Fruit fly (Drosophila melanogaster) whole organism, embryonic: ENCODE results near the gene fru.

Source experiments
- ATbp ChIP-seq: fragments of 200-800 bp; sonication (Bioruptor generic); optimal IDR thresholded peaks from 2 replicates; lab custom pipeline; 2017; ENCODE audit warnings: missing biosample characterization, mild to moderate bottlenecking, missing genetic modification characterization, missing genetic modification reagents
- Bgb ChIP-seq: fragments of 200-800 bp; sonication (Bioruptor generic); IDR thresholded peaks from 2 replicates; pipeline ENCODE4 v1.3.6; 2022; ENCODE audit warnings: missing biosample characterization, missing genetic modification characterization; ENCODE audit not compliant: partially characterized antibody
- CG10462 ChIP-seq: fragments of 200-800 bp; sonication (Bioruptor generic); optimal IDR thresholded peaks from 2 replicates; lab custom pipeline; 2016; ENCODE audit warnings: missing biosample characterization, missing genetic modification characterization
- CG10654 ChIP-seq: fragments of 200-800 bp; sonication (Bioruptor generic); optimal IDR thresholded peaks from 2 replicates; lab custom pipeline; 2016; ENCODE audit warnings: missing biosample characterization, missing genetic modification characterization
- CG11560 ChIP-seq: fragments of 200-800 bp; sonication (Bioruptor generic); IDR thresholded peaks from 3 replicates; pipeline ENCODE4 v1.3.6; 2022; ENCODE audit warnings: missing biosample characterization, missing genetic modification characterization
- CG14441 ChIP-seq: fragments of 200-800 bp; sonication (Bioruptor generic); IDR thresholded peaks from 2 replicates; pipeline ENCODE4 v1.3.6; 2022; ENCODE audit warnings: missing biosample characterization, missing genetic modification characterization
- CG15073 ChIP-seq: fragments of 200-800 bp; sonication (Bioruptor generic); optimal IDR thresholded peaks from 2 replicates; lab custom pipeline; 2016; ENCODE audit warnings: missing biosample characterization, missing genetic modification characterization
- CG1529 ChIP-seq: fragments of 200-800 bp; sonication (Bioruptor generic); optimal IDR thresholded peaks from 3 replicates; lab custom pipeline; 2018; ENCODE audit warnings: missing biosample characterization, missing genetic modification characterization
- CG1602 ChIP-seq: fragments of 200-800 bp; sonication (Bioruptor generic); optimal IDR thresholded peaks from 3 replicates; lab custom pipeline; 2016; ENCODE audit warnings: missing biosample characterization, missing genetic modification characterization
- CG16863 ChIP-seq: fragments of 200-800 bp; sonication (Bioruptor generic); optimal IDR thresholded peaks from 3 replicates; lab custom pipeline; 2016; ENCODE audit warnings: missing biosample characterization, missing genetic modification characterization
- CG17385 ChIP-seq: fragments of 200-800 bp; sonication (Bioruptor generic); optimal IDR thresholded peaks from 3 replicates; lab custom pipeline; 2018; ENCODE audit warnings: missing biosample characterization, mild to moderate bottlenecking, missing genetic modification characterization
- CG1792 ChIP-seq: fragments of 200-800 bp; sonication (Bioruptor generic); optimal IDR thresholded peaks from 2 replicates; lab custom pipeline; 2016; ENCODE audit warnings: missing biosample characterization, missing genetic modification characterization
- CG2129 ChIP-seq: fragments of 200-800 bp; sonication (Bioruptor generic); IDR thresholded peaks from 2 replicates; pipeline ENCODE4 v1.3.6; 2022; ENCODE audit warnings: missing biosample characterization, missing genetic modification characterization; ENCODE audit not compliant: partially characterized antibody
- CG2712 ChIP-seq: fragments of 200-800 bp; optimal IDR thresholded peaks from 3 replicates; lab custom pipeline; 2019; ENCODE audit warnings: missing biosample characterization, mild to moderate bottlenecking, missing genetic modification characterization, moderate library complexity
- CG31224 ChIP-seq: fragments of 200-800 bp; sonication (Bioruptor generic); IDR thresholded peaks from 2 replicates; pipeline ENCODE4 v1.3.6; 2022; ENCODE audit warnings: missing biosample characterization, missing genetic modification characterization
- CG6813 ChIP-seq: fragments of 200-800 bp; sonication (Bioruptor generic); optimal IDR thresholded peaks from 2 replicates; lab custom pipeline; 2017; ENCODE audit warnings: missing biosample characterization, missing genetic modification characterization, mild to moderate bottlenecking, moderate library complexity, missing genetic modification reagents
- CG8089 ChIP-seq: fragments of 200-800 bp; sonication (Bioruptor generic); optimal IDR thresholded peaks from 3 replicates; lab custom pipeline; 2016; ENCODE audit warnings: missing biosample characterization, missing genetic modification characterization
- CG8944 ChIP-seq: fragments of 200-800 bp; sonication (Bioruptor generic); optimal IDR thresholded peaks from 3 replicates; lab custom pipeline; 2016; ENCODE audit warnings: missing biosample characterization, missing genetic modification characterization
- CG9797 ChIP-seq: fragments of 200-800 bp; sonication (Bioruptor generic); optimal IDR thresholded peaks from 3 replicates; lab custom pipeline; 2018; ENCODE audit warnings: missing biosample characterization, mild to moderate bottlenecking, missing genetic modification characterization
- CG9817 ChIP-seq: fragments of 200-800 bp; sonication (Bioruptor generic); optimal IDR thresholded peaks from 2 replicates; lab custom pipeline; 2018; ENCODE audit warnings: missing biosample characterization, mild to moderate bottlenecking, missing genetic modification characterization, moderate library complexity
- CG9932 ChIP-seq: fragments of 200-800 bp; sonication (Bioruptor generic); IDR thresholded peaks from 2 replicates; pipeline ENCODE4 v1.3.6; 2022; ENCODE audit warnings: missing biosample characterization, missing genetic modification characterization
- Dbx ChIP-seq: fragments of 200-800 bp; sonication (Bioruptor generic); IDR thresholded peaks from 3 replicates; pipeline ENCODE4 v1.3.6; 2022; ENCODE audit warnings: missing biosample characterization, missing genetic modification characterization
- E2f2 ChIP-seq: fragments of 200-800 bp; sonication (Bioruptor generic); IDR thresholded peaks from 2 replicates; pipeline ENCODE4 v1.3.6; 2022; ENCODE audit warnings: missing biosample characterization, missing genetic modification characterization
- Hand ChIP-seq: fragments of 200-800 bp; sonication (Bioruptor generic); optimal IDR thresholded peaks from 2 replicates; lab custom pipeline; 2017; ENCODE audit warnings: mild to moderate bottlenecking, missing biosample characterization, missing genetic modification reagents, missing genetic modification characterization
- NC2β ChIP-seq: fragments of 200-800 bp; sonication (Bioruptor generic); optimal IDR thresholded peaks from 2 replicates; lab custom pipeline; 2016; ENCODE audit warnings: missing biosample characterization, missing genetic modification characterization
- NFAT ChIP-seq: fragments of 200-800 bp; sonication (Bioruptor generic); IDR thresholded peaks from 2 replicates; pipeline ENCODE4 v1.3.6; 2022; ENCODE audit warnings: missing biosample characterization, missing genetic modification characterization
- Nf-YC ChIP-seq: fragments of 200-800 bp; optimal IDR thresholded peaks from 3 replicates; lab custom pipeline; 2019; ENCODE audit warnings: missing biosample characterization, mild to moderate bottlenecking, missing genetic modification characterization, moderate library complexity
- Opbp ChIP-seq: fragments of 200-800 bp; sonication (Bioruptor generic); IDR thresholded peaks from 3 replicates; pipeline ENCODE4 v1.3.6; 2022; ENCODE audit warnings: missing biosample characterization, missing genetic modification characterization; ENCODE audit not compliant: partially characterized antibody
- ab ChIP-seq: fragments of 200-800 bp; sonication (Bioruptor generic); optimal IDR thresholded peaks from 2 replicates; lab custom pipeline; 2016; ENCODE audit warnings: missing biosample characterization, missing genetic modification characterization
- ato ChIP-seq: fragments of 200-800 bp; sonication (Bioruptor generic); IDR thresholded peaks from 2 replicates; pipeline ENCODE4 v1.3.6; 2022; ENCODE audit warnings: missing biosample characterization, missing genetic modification characterization; ENCODE audit not compliant: partially characterized antibody
- cad ChIP-seq: fragments of >200 bp; optimal IDR thresholded peaks from 2 replicates; lab custom pipeline; 2017; ENCODE audit warnings: missing biosample characterization, missing genetic modification characterization
- da ChIP-seq: fragments of 200-800 bp; sonication (Bioruptor generic); optimal IDR thresholded peaks from 2 replicates; lab custom pipeline; 2016; ENCODE audit warnings: missing biosample characterization, missing genetic modification characterization
- dati ChIP-seq: fragments of 200-800 bp; sonication (Bioruptor generic); IDR thresholded peaks from 2 replicates; pipeline ENCODE4 v1.3.6; 2022; ENCODE audit warnings: missing biosample characterization, missing genetic modification characterization
- dmrt11E ChIP-seq: fragments of 200-800 bp; sonication (Bioruptor generic); optimal IDR thresholded peaks from 3 replicates; lab custom pipeline; 2018; ENCODE audit warnings: missing biosample characterization, mild to moderate bottlenecking, missing genetic modification characterization, moderate library complexity
- dysf ChIP-seq: fragments of 200-800 bp; sonication (Bioruptor generic); IDR thresholded peaks from 3 replicates; pipeline ENCODE4 v1.3.6; 2022; ENCODE audit warnings: missing biosample characterization, missing genetic modification characterization
- eve ChIP-seq, 2 experiments: fragments of >200 bp; optimal IDR thresholded peaks; 2 replicates each; lab custom pipeline; 2017; ENCODE audit warnings: missing biosample characterization in 2 of 2, missing genetic modification characterization in 2 of 2
- fd102C ChIP-seq: fragments of 200-800 bp; sonication (Bioruptor generic); optimal IDR thresholded peaks from 2 replicates; lab custom pipeline; 2018; ENCODE audit warnings: missing biosample characterization, mild to moderate bottlenecking, missing genetic modification characterization, moderate library complexity
- fd3F ChIP-seq: fragments of 200-800 bp; sonication (Bioruptor generic); optimal IDR thresholded peaks from 2 replicates; lab custom pipeline; 2018; ENCODE audit warnings: missing biosample characterization, mild to moderate bottlenecking, missing genetic modification characterization, moderate library complexity
- gem ChIP-seq: fragments of 200-800 bp; sonication (Bioruptor generic); optimal IDR thresholded peaks from 2 replicates; lab custom pipeline; 2019; ENCODE audit warnings: missing biosample characterization, mild to moderate bottlenecking, missing genetic modification characterization, moderate library complexity
- gsb-n ChIP-seq: fragments of 200-800 bp; sonication (Bioruptor generic); optimal IDR thresholded peaks from 3 replicates; lab custom pipeline; 2018; ENCODE audit warnings: missing biosample characterization, mild to moderate bottlenecking, missing genetic modification characterization
- ham ChIP-seq: fragments of 200-800 bp; sonication (Bioruptor generic); IDR thresholded peaks from 2 replicates; pipeline ENCODE4 v1.3.6; 2022; ENCODE audit warnings: missing biosample characterization, missing genetic modification characterization
- kay ChIP-seq: fragments of 200-800 bp; sonication (Bioruptor generic); optimal IDR thresholded peaks from 2 replicates; lab custom pipeline; 2016; ENCODE audit warnings: missing biosample characterization, missing genetic modification characterization
- lilli ChIP-seq: fragments of 200-800 bp; sonication (Bioruptor generic); optimal IDR thresholded peaks from 3 replicates; lab custom pipeline; 2016; ENCODE audit warnings: missing biosample characterization, missing genetic modification characterization
- nom ChIP-seq: fragments of 200-800 bp; sonication (Bioruptor generic); optimal IDR thresholded peaks from 2 replicates; lab custom pipeline; 2017; ENCODE audit warnings: missing biosample characterization, missing genetic modification characterization, mild to moderate bottlenecking, moderate library complexity, missing genetic modification reagents
- oc ChIP-seq: fragments of 200-800 bp; sonication (Bioruptor generic); optimal IDR thresholded peaks from 2 replicates; lab custom pipeline; 2018; ENCODE audit warnings: missing biosample characterization, mild to moderate bottlenecking, missing genetic modification characterization, moderate library complexity
- sens ChIP-seq: fragments of 200-800 bp; sonication (Bioruptor generic); peaks from one replicate; lab custom pipeline; 2016; ENCODE audit warnings: missing biosample characterization, missing genetic modification characterization
- sim ChIP-seq: fragments of 200-800 bp; sonication (Bioruptor generic); IDR thresholded peaks from 2 replicates; pipeline ENCODE4 v1.3.6; 2022; ENCODE audit warnings: missing biosample characterization, missing genetic modification characterization
- slbo ChIP-seq: fragments of 200-800 bp; sonication (Bioruptor generic); IDR thresholded peaks from 2 replicates; pipeline ENCODE4 v1.3.6; 2022; ENCODE audit warnings: missing biosample characterization, missing genetic modification characterization
- stwl ChIP-seq: fragments of 200-800 bp; sonication (Bioruptor generic); optimal IDR thresholded peaks from 3 replicates; lab custom pipeline; 2018; ENCODE audit warnings: missing biosample characterization, mild to moderate bottlenecking, missing genetic modification characterization, moderate library complexity
- trh ChIP-seq: fragments of 200-800 bp; sonication (Bioruptor generic); optimal IDR thresholded peaks from 2 replicates; lab custom pipeline; 2016; ENCODE audit warnings: missing biosample characterization, missing genetic modification characterization

The fru gene

DNA sequence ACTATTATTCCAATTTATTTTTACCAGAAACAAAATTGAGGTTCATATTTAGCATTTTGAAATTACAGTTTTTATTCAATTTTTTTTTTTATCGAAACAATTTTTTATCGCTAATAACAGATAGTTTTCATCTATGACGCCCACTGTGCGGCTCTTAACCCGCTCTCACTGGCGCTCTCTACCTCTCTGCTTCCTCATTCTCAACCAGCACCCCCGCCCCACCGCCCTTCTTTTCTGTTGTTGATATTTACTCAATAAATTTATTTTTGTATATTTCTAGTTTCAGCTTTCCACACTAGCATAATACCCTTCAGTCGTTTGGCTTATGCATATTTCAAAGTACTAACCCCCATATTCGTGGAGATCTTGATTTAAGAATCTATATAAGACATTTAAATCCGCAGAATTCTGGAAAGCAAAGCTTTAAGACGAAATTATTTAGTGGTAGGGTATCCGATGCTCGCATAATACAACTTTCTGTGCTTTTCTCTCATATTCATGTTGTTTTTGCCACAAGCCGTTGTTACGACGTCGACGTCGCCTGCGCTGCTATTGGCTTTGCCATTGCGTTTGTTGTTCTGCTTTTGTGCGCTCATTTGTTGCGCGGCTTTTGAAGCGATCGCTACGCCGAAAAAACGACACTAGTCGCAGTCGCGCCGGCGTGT is 38.6 kb upstream of the fru start (continued):
- peak; percentile 94 for TF ChIP-seq fd3F (GFP tag; lab: Kevin White, UChicago)
- peak; percentile 58; the same call in 1 of the 3 replicates for TF ChIP-seq Opbp (GFP tag; lab: Robert Waterston, UW)
- TF ChIP-seq sim (GFP tag; lab: Robert Waterston, UW) = peak; percentile 84
- peak; percentile 90 for TF ChIP-seq ab
- TF ChIP-seq kay (GFP tag; lab: Kevin White, UChicago) = peak; percentile 95
- peak; percentile 97 for TF ChIP-seq CG8089
- peak; percentile 98 for TF ChIP-seq lilli (GFP tag; lab: Kevin White, UChicago)
- no peak for TF ChIP-seq CG2129
- TF ChIP-seq CG14441 = peak; percentile 94
- TF ChIP-seq CG11560 (tag; lab: Robert Waterston, UW) = peak; percentile 85
- peak; percentile 97 for TF ChIP-seq CG16863
- TF ChIP-seq Hand (GFP tag; lab: Kevin White, UChicago) = peak; percentile 80
- TF ChIP-seq CG6813 (GFP tag; lab: Kevin White, UChicago) = peak; percentile 93
- TF ChIP-seq CG8944 (GFP tag; lab: Kevin White, UChicago) = peak; percentile 97
- TF ChIP-seq gem = peak; percentile 98
- TF ChIP-seq dysf = peak; percentile 97
- TF ChIP-seq CG9817 (tag; lab: Kevin White, UChicago) = peak; percentile 93
- TF ChIP-seq NFAT (GFP tag; lab: Robert Waterston, UW) = peak; percentile 91
- peak; percentile 43 for TF ChIP-seq stwl (tag; lab: Kevin White, UChicago)
- TF ChIP-seq cad = no peak
- TF ChIP-seq slbo (GFP tag; lab: Robert Waterston, UW) = peak; percentile 95
- peak; percentile 96 for TF ChIP-seq CG1792 (GFP tag; lab: Kevin White, UChicago)
- peak; percentile 97 for TF ChIP-seq CG1602 (GFP tag; lab: Kevin White, UChicago)
- TF ChIP-seq CG9797 (GFP tag; lab: Kevin White, UChicago) = peak; percentile 44
- peak; percentile 91 for TF ChIP-seq Nf-YC (tag; lab: Kevin White, UChicago)
- TF ChIP-seq CG2712 (tag; lab: Kevin White, UChicago) = peak; percentile 98
- TF ChIP-seq trh = peak; percentile 94
- TF ChIP-seq gsb-n (tag; lab: Kevin White, UChicago) = peak; percentile 94
- TF ChIP-seq da (GFP tag; lab: Kevin White, UChicago) = peak; percentile 86
- peak; percentile 69 for TF ChIP-seq ham (GFP tag; lab: Robert Waterston, UW)
- peak; percentile 66 for TF ChIP-seq fd102C (GFP tag; lab: Kevin White, UChicago)
- TF ChIP-seq CG9932 (GFP tag; lab: Robert Waterston, UW) = peak; percentile 94
- peak; percentile 98 for TF ChIP-seq ATbp (GFP tag; lab: Kevin White, UChicago)
- peak; percentile 89 for TF ChIP-seq CG31224 (GFP tag; lab: Robert Waterston, UW)
- TF ChIP-seq dati (GFP tag; lab: Robert Waterston, UW) = peak; percentile 89
- TF ChIP-seq CG15073 (GFP tag; lab: Kevin White, UChicago) = peak; percentile 82
- peak; percentile 73 for TF ChIP-seq nom (GFP tag; lab: Kevin White, UChicago)
- peak; percentile 96 for TF ChIP-seq CG10654
- TF ChIP-seq dmrt11E (tag; lab: Kevin White, UChicago) = peak; percentile 95
- TF ChIP-seq CG17385 (GFP tag; lab: Kevin White, UChicago) = peak; percentile 94
- peak; percentile 39; the same call in 1 of the 2 replicates for TF ChIP-seq Bgb (GFP tag; lab: Robert Waterston, UW)
- peak; percentile 91 for TF ChIP-seq CG10462 (GFP tag; lab: Kevin White, UChicago)
- peak; percentile 100 for TF ChIP-seq sens
- TF ChIP-seq E2f2 (GFP tag; lab: Robert Waterston, UW) = peak; percentile 84
- no peak for TF ChIP-seq ato (GFP tag; lab: Robert Waterston, UW)
- peak in 1 of 2 experiments; percentile 93 for TF ChIP-seq eve (GFP tag; optimal IDR thresholded peaks at IDR 0.05; lab: Kevin White, UChicago)
- peak; percentile 97 for TF ChIP-seq CG1529 (GFP tag; lab: Kevin White, UChicago)
- TF ChIP-seq Dbx (GFP tag; lab: Robert Waterston, UW) = peak; percentile 96
- peak; percentile 98 for TF ChIP-seq oc
- TF ChIP-seq NC2β (GFP tag; lab: Kevin White, UChicago) = peak; percentile 97
